Worm (Caenorhabditis elegans) whole organism, L3 larva: Measurements from ENCODE around the gene C42C1.12.

Experiments used
- R02D3.7 ChIP-seq: fragments of 150-350 bp; optimal IDR thresholded peaks from 2 replicates; lab custom pipeline; 2014; ENCODE audit warnings: missing biosample characterization, missing genetic modification characterization
- aly-2 ChIP-seq: fragments of 150-350 bp; optimal IDR thresholded peaks from 2 replicates; lab custom pipeline; 2014; ENCODE audit warnings: missing biosample characterization, missing genetic modification characterization
- ceh-82 ChIP-seq: fragments of 150-350 bp; optimal IDR thresholded peaks from 2 replicates; lab custom pipeline; 2014; ENCODE audit warnings: missing biosample characterization, missing genetic modification characterization
- daf-12 ChIP-seq: fragments of 150-350 bp; optimal IDR thresholded peaks from 2 replicates; lab custom pipeline; 2014; ENCODE audit warnings: missing biosample characterization, missing genetic modification reagents, missing genetic modification characterization
- egl-27 ChIP-seq: sonication (generic microtip); optimal IDR thresholded peaks from 4 replicates; lab custom pipeline; 2017; ENCODE audit warnings: missing biosample characterization, missing genetic modification reagents, missing genetic modification characterization
- egl-5 ChIP-seq: fragments of 150-350 bp; optimal IDR thresholded peaks from 2 replicates; lab custom pipeline; 2017; ENCODE audit warnings: missing biosample characterization, missing genetic modification reagents, missing genetic modification characterization, inconsistent platforms
- elt-1 ChIP-seq: fragments of 150-350 bp; optimal IDR thresholded peaks from 2 replicates; lab custom pipeline; 2014; ENCODE audit warnings: missing biosample characterization, missing genetic modification characterization
- elt-2 ChIP-seq: sonication (generic microtip); optimal IDR thresholded peaks from 2 replicates; lab custom pipeline; 2016; ENCODE audit warnings: missing genetic modification reagents, mild to moderate bottlenecking, missing genetic modification characterization, missing compliant biosample characterization
- eor-1 ChIP-seq, 2 experiments: fragments of 150-350 bp; optimal IDR thresholded peaks; 2 replicates each; lab custom pipeline; 2014 to 2018; ENCODE audit warnings: missing biosample characterization in 2 of 2, missing genetic modification characterization in 2 of 2
- fkh-10 ChIP-seq: sonication (generic microtip); optimal IDR thresholded peaks from 2 replicates; lab custom pipeline; 2017; ENCODE audit warnings: missing biosample characterization, missing genetic modification reagents, missing genetic modification characterization
- fos-1 ChIP-seq: fragments of 150-350 bp; optimal IDR thresholded peaks from 2 replicates; lab custom pipeline; 2014; ENCODE audit warnings: missing biosample characterization, missing genetic modification characterization
- hmg-11 ChIP-seq: sonication (generic microtip); optimal IDR thresholded peaks from 2 replicates; lab custom pipeline; 2016; ENCODE audit warnings: missing genetic modification characterization, missing compliant biosample characterization
- jun-1 ChIP-seq: fragments of 150-350 bp; optimal IDR thresholded peaks from 2 replicates; lab custom pipeline; 2014; ENCODE audit warnings: missing biosample characterization, missing genetic modification reagents, missing genetic modification characterization
- lin-15B ChIP-seq: fragments of 150-350 bp; optimal IDR thresholded peaks from 2 replicates; lab custom pipeline; 2014; ENCODE audit warnings: missing biosample characterization, missing genetic modification characterization
- lin-39 ChIP-seq: fragments of 150-350 bp; optimal IDR thresholded peaks from 2 replicates; lab custom pipeline; 2018; ENCODE audit warnings: missing biosample characterization, missing genetic modification reagents, missing genetic modification characterization
- nfya-1 ChIP-seq: sonication (generic microtip); optimal IDR thresholded peaks from 2 replicates; lab custom pipeline; 2017; ENCODE audit warnings: missing genetic modification characterization, mild to moderate bottlenecking, missing compliant biosample characterization, antibody characterized with exemption, moderate library complexity; ENCODE audit not compliant: insufficient read depth
- nhr-12 ChIP-seq: fragments of 150-350 bp; optimal IDR thresholded peaks from 2 replicates; lab custom pipeline; 2014; ENCODE audit warnings: missing biosample characterization, missing genetic modification characterization
- nhr-23 ChIP-seq: fragments of 150-350 bp; optimal IDR thresholded peaks from 2 replicates; lab custom pipeline; 2014; ENCODE audit warnings: missing biosample characterization, missing genetic modification reagents, missing genetic modification characterization
- nhr-25 ChIP-seq: sonication (generic microtip); optimal IDR thresholded peaks from 2 replicates; lab custom pipeline; 2017; ENCODE audit warnings: missing biosample characterization, missing genetic modification characterization
- nhr-67 ChIP-seq: fragments of 150-350 bp; optimal IDR thresholded peaks from 2 replicates; lab custom pipeline; 2014; ENCODE audit warnings: missing biosample characterization, missing genetic modification characterization
- pha-4 ChIP-seq: fragments of 150-350 bp; optimal IDR thresholded peaks from 2 replicates; lab custom pipeline; 2014; ENCODE audit warnings: missing biosample characterization, missing genetic modification reagents, missing genetic modification characterization
- pqm-1 ChIP-seq: fragments of 150-350 bp; optimal IDR thresholded peaks from 2 replicates; lab custom pipeline; 2017; ENCODE audit warnings: missing biosample characterization, missing genetic modification characterization, inconsistent platforms
- sea-2 ChIP-seq: fragments of 150-350 bp; sonication (generic microtip); optimal IDR thresholded peaks from 4 replicates; lab custom pipeline; 2014; ENCODE audit warnings: missing biosample characterization, missing genetic modification reagents, missing genetic modification characterization
- skn-1 ChIP-seq: fragments of 150-350 bp; optimal IDR thresholded peaks from 2 replicates; lab custom pipeline; 2014; ENCODE audit warnings: missing biosample characterization, missing genetic modification characterization
- tbx-2 ChIP-seq: sonication (generic microtip); optimal IDR thresholded peaks from 2 replicates; lab custom pipeline; 2016; ENCODE audit warnings: mild to moderate bottlenecking, missing genetic modification characterization, missing compliant biosample characterization
- unc-39 ChIP-seq: sonication (generic microtip); optimal IDR thresholded peaks from 4 replicates; lab custom pipeline; 2017; ENCODE audit warnings: missing biosample characterization, missing genetic modification characterization
- zag-1 ChIP-seq: fragments of 150-350 bp; optimal IDR thresholded peaks from 2 replicates; lab custom pipeline; 2014; ENCODE audit warnings: missing biosample characterization, missing genetic modification characterization
- ztf-11 ChIP-seq: fragments of 150-350 bp; optimal IDR thresholded peaks from 2 replicates; lab custom pipeline; 2014; ENCODE audit warnings: missing biosample characterization, missing genetic modification characterization

C42C1.12 gene

ce11 chrIV:12274365-12274764 lies 7.6 kb downstream of the C42C1.12 start:
- TF ChIP-seq elt-2 (tag; lab: Kevin White, UChicago) (peak; percentile 73), unc-39 (no peak), fos-1 (tag; lab: Kevin White, UChicago) (no peak), pha-4 (tag; lab: Kevin White, UChicago) (no peak), lin-15B (tag; lab: Kevin White, UChicago) (no peak), nhr-67 (no peak), pqm-1 (tag; lab: Kevin White, UChicago) (peak; percentile 37), egl-27 (tag; lab: Kevin White, UChicago) (no peak), fkh-10 (GFP tag; lab: Kevin White, UChicago) (no peak), nhr-12 (tag; lab: Kevin White, UChicago) (no peak), ztf-11 (tag; lab: Kevin White, UChicago) (no peak), daf-12 (no peak), elt-1 (tag; lab: Kevin White, UChicago) (no peak), skn-1 (no peak)

ce11 chrIV:12270392-12270791 lies 11.6 kb downstream of the C42C1.12 start, which contains the start of gene C42C1.3:
Gene C42C1.3, minus strand, starts transcription at chrIV:12270492.
- TF ChIP-seq elt-2 (tag; lab: Kevin White, UChicago) (no peak), elt-1 (tag; lab: Kevin White, UChicago) (no peak), R02D3.7 (no peak), nfya-1 (tag; lab: Kevin White, UChicago) (no peak), jun-1 (tag; lab: Kevin White, UChicago) (no peak), ceh-82 (no peak)

ce11 chrIV:12268272-12269045 lies 13.5 kb downstream of the C42C1.12 start, which contains the start of the genes ppm-1.H and rpl-34:
Gene ppm-1.H, minus strand, starts transcription at chrIV:12268322.
Gene rpl-34, plus strand, starts transcription at chrIV:12268995.
- no peak for TF ChIP-seq eor-1 (tag; optimal IDR thresholded peaks at IDR 0.05; lab: Kevin White, UChicago)
- peak; percentile 88 for TF ChIP-seq pha-4 (tag; lab: Kevin White, UChicago)
- TF ChIP-seq R02D3.7: peak; percentile 88
- peak; percentile 85 for TF ChIP-seq lin-39 (tag; lab: Kevin White, UChicago)
- no peak for TF ChIP-seq tbx-2 (tag; lab: Kevin White, UChicago)
- peak; percentile 95 for TF ChIP-seq nfya-1 (tag; lab: Kevin White, UChicago)
- TF ChIP-seq nhr-23 (tag; lab: Kevin White, UChicago): peak; percentile 27
- no peak for TF ChIP-seq ztf-11 (tag; lab: Kevin White, UChicago)
- peak; percentile 37 for TF ChIP-seq nhr-25 (tag; lab: Kevin White, UChicago)
- peak; percentile 21 for TF ChIP-seq skn-1
- TF ChIP-seq hmg-11 (tag; lab: Kevin White, UChicago): peak; percentile 31
- TF ChIP-seq lin-15B (tag; lab: Kevin White, UChicago): peak; percentile 82
- TF ChIP-seq egl-5 (tag; lab: Kevin White, UChicago): peak; percentile 87
- TF ChIP-seq pqm-1 (tag; lab: Kevin White, UChicago): peak; percentile 11

ce11 chrIV:12265877-12266276 lies 16.1 kb downstream of the C42C1.12 start:
- TF ChIP-seq eor-1 (tag; optimal IDR thresholded peaks at IDR 0.05; lab: Kevin White, UChicago): no peak
- TF ChIP-seq zag-1: no peak
- TF ChIP-seq jun-1 (tag; lab: Kevin White, UChicago): no peak
- no peak for TF ChIP-seq aly-2

- TF ChIP-seq eor-1 (tag; optimal IDR thresholded peaks at IDR 0.05; lab: Kevin White, UChicago) (no peak), hmg-11 (tag; lab: Kevin White, UChicago) (no peak), fkh-10 (GFP tag; lab: Kevin White, UChicago) (no peak), sea-2 (GFP tag; lab: Kevin White, UChicago) (no peak), fos-1 (tag; lab: Kevin White, UChicago) (no peak)
- TF ChIP-seq, all 47 proteins: peak for 0
These were observed 20.7 kb downstream of the C42C1.12 start, which contains the start of gene sre-14 for ce11 chrIV:12261353-12261752. Gene sre-14, minus strand, starts transcription at chrIV:12261453.
